Worm (Caenorhabditis elegans): Measurements from ENCODE around the gene R07E4.1.

- no peak for TF ChIP-seq mdl-1 (tag; optimal IDR thresholded peaks at IDR 0.05)
- TF ChIP-seq egl-27 (tag; optimal IDR thresholded peaks at IDR 0.05): no peak
- TF ChIP-seq nhr-11 (tag; optimal IDR thresholded peaks at IDR 0.05): no peak
- TF ChIP-seq elt-3 (tag; optimal IDR thresholded peaks at IDR 0.05): no peak
- no peak for TF ChIP-seq unc-39 (tag; optimal IDR thresholded peaks at IDR 0.05)
- TF ChIP-seq nhr-12 (tag; optimal IDR thresholded peaks at IDR 0.05): no peak
- no peak for TF ChIP-seq ceh-16 (tag; optimal IDR thresholded peaks at IDR 0.05)
- no peak for TF ChIP-seq pha-4 (tag; optimal IDR thresholded peaks at IDR 0.05)
- TF ChIP-seq nhr-77 (tag; optimal IDR thresholded peaks at IDR 0.05): no peak
- TF ChIP-seq elt-2 (tag; optimal IDR thresholded peaks at IDR 0.05): no peak
- TF ChIP-seq ZK546.5 (tag; optimal IDR thresholded peaks at IDR 0.05): no peak
Observed at ce11 chrX:5932923-5933322, 26.0 kb upstream of the R07E4.1 start.

Measured in whole organism, L3 larva.